Worm (Caenorhabditis elegans): ENCODE data around the gene srg-56.
A peak's percentile ranks its signal among the peaks of the same experiment; 100 is the strongest.

srg-56 gene

ce11 chrV:2716933-2717332 is 21.1 kb downstream of the srg-56 start:
- TF ChIP-seq somi-1 (GFP tag; optimal IDR thresholded peaks at IDR 0.05) (no peak), him-1 (tag; optimal IDR thresholded peaks at IDR 0.05) (no peak), C06A6.2 (GFP tag; conservative IDR thresholded peaks at IDR 0.05) (no peak), tbp1 (GFP tag; optimal IDR thresholded peaks at IDR 0.05) (no peak), zfh-2 (GFP tag; conservative IDR thresholded peaks at IDR 0.05) (peak; percentile 84), bed-2 (GFP tag; IDR thresholded peaks at IDR 0.05) (no peak), snpc-4 (GFP tag; optimal IDR thresholded peaks at IDR 0.05) (no peak), snpc-4 (tag; optimal IDR thresholded peaks at IDR 0.05) (peak in 2 of 4 experiments; percentile 71 to 89), hmg-1.2 (GFP tag; IDR thresholded peaks at IDR 0.05) (peak; percentile 25; the same call in 1 of the 2 replicates), lin-35 (GFP tag; optimal IDR thresholded peaks at IDR 0.05) (no peak), lin-54 (GFP tag; optimal IDR thresholded peaks at IDR 0.05) (no peak), pbrm-1 (GFP tag; IDR thresholded peaks at IDR 0.05) (peak; percentile 37; the same call in 1 of the 2 replicates), egrh-3 (GFP tag; IDR thresholded peaks at IDR 0.05) (peak; percentile 49; the same call in 1 of the 2 replicates), F23B12.7 (tag; optimal IDR thresholded peaks at IDR 0.05; ENCODE audit: insufficient read depth) (no peak), F37B4.10 (GFP tag; IDR thresholded peaks at IDR 0.05) (0 out of 2 replicates have a peak, but pooled peaks have one; percentile 65)

- TF ChIP-seq egrh-3 (GFP tag; IDR thresholded peaks at IDR 0.05): no peak
- TF ChIP-seq B0261.1 (tag; optimal IDR thresholded peaks at IDR 0.05): no peak
- no peak for TF ChIP-seq xnd-1 (tag; optimal IDR thresholded peaks at IDR 0.05)
- no peak for TF ChIP-seq nhr-179 (tag; optimal IDR thresholded peaks at IDR 0.05)
- TF ChIP-seq ceh-100 (GFP tag; IDR thresholded peaks at IDR 0.05): no peak
These were observed 24.5 kb downstream of the srg-56 start, which contains the start of gene srt-28 for ce11 chrV:2713532-2713931. TSS of gene srt-28 (minus strand) at chrV:2713632.

- no peak for TF ChIP-seq somi-1 (GFP tag; optimal IDR thresholded peaks at IDR 0.05)
- no peak for TF ChIP-seq B0261.1 (tag; optimal IDR thresholded peaks at IDR 0.05)
- TF ChIP-seq nhr-80 (tag; optimal IDR thresholded peaks at IDR 0.05): peak; percentile 79
- TF ChIP-seq madf-3 (GFP tag; IDR thresholded peaks at IDR 0.05): no peak
- no peak for TF ChIP-seq akir-1 (GFP tag; optimal IDR thresholded peaks at IDR 0.05)
- no peak for TF ChIP-seq K11D2.4 (GFP tag; IDR thresholded peaks at IDR 0.05)
- TF ChIP-seq ztf-26 (tag; optimal IDR thresholded peaks at IDR 0.05): no peak
- no peak for TF ChIP-seq pbrm-1 (GFP tag; IDR thresholded peaks at IDR 0.05)
These were observed 26.6 kb downstream of the srg-56 start, which contains the start of gene C24B9.3 for ce11 chrV:2711429-2711828. TSS of gene C24B9.3 (minus strand) at chrV:2711599.

- no peak for TF ChIP-seq aptf-3 (GFP tag; IDR thresholded peaks at IDR 0.05)
- no peak for TF ChIP-seq hsf-1 (GFP tag; IDR thresholded peaks at IDR 0.05)
- no peak for TF ChIP-seq lin-40 (tag; optimal IDR thresholded peaks at IDR 0.05)
- TF ChIP-seq nhr-179 (tag; optimal IDR thresholded peaks at IDR 0.05): no peak
These were observed 27.9 kb downstream of the srg-56 start for ce11 chrV:2710192-2710591.

ce11 chrV:2706379-2706778 is 31.7 kb downstream of the srg-56 start:
- TF ChIP-seq nhr-90 (tag; optimal IDR thresholded peaks at IDR 0.05) (no peak), lag-1 (GFP tag; IDR thresholded peaks at IDR 0.05) (no peak), bed-2 (GFP tag; IDR thresholded peaks at IDR 0.05) (no peak), let-526 (GFP tag; IDR thresholded peaks at IDR 0.05) (no peak), F23B12.7 (tag; optimal IDR thresholded peaks at IDR 0.05; ENCODE audit: insufficient read depth) (no peak), nhr-80 (tag; optimal IDR thresholded peaks at IDR 0.05) (no peak), ccch-3 (GFP tag; optimal IDR thresholded peaks at IDR 0.05) (no peak), nhr-120 (GFP tag; IDR thresholded peaks at IDR 0.05) (no peak), akir-1 (GFP tag; optimal IDR thresholded peaks at IDR 0.05) (no peak), hlh-12 (tag; optimal IDR thresholded peaks at IDR 0.05) (no peak), aptf-2 (GFP tag; conservative IDR thresholded peaks at IDR 0.05) (no peak), C17E4.6 (GFP tag; IDR thresholded peaks at IDR 0.05) (no peak), lin-54 (GFP tag; optimal IDR thresholded peaks at IDR 0.05) (no peak), rec-8 (tag; optimal IDR thresholded peaks at IDR 0.05) (no peak), him-1 (tag; optimal IDR thresholded peaks at IDR 0.05) (no peak), tlf-1 (GFP tag; optimal IDR thresholded peaks at IDR 0.05) (no peak), ceh-91 (GFP tag; IDR thresholded peaks at IDR 0.05) (no peak)
